Fruit fly (Drosophila melanogaster): ENCODE data around the gene CG33654.

- TF ChIP-seq CG8478 (optimal IDR thresholded peaks at IDR 0.05): no peak
- no peak for TF ChIP-seq CTCF (optimal IDR thresholded peaks at IDR 0.05)
Observed at dm6 chr3R:9559413-9560014, 23.5 kb downstream of the CG33654 start, which contains the start of the genes AP-1mu and MBD-like.

All from S2 (cell line).